Worm (Caenorhabditis elegans) whole organism, L4 larva: ENCODE measurements around the gene F36D3.16.

ENCODE experiments used
- Y75B8A.6 ChIP-seq: fragments of 200-800 bp; sonication (Bioruptor generic); IDR thresholded peaks from 2 replicates; pipeline ENCODE4 v1.3.6; 2022; ENCODE audit warnings: missing genetic modification reagents, missing genetic modification characterization, missing compliant biosample characterization
- ama-1 ChIP-seq: fragments of 150-350 bp; optimal IDR thresholded peaks from 2 replicates; lab custom pipeline; 2014; ENCODE audit warnings: inconsistent platforms, mixed read lengths
- ceh-20 ChIP-seq: fragments of 200-800 bp; sonication (Bioruptor generic); IDR thresholded peaks from 2 replicates; pipeline ENCODE4 v1.3.6; 2022; ENCODE audit warnings: missing genetic modification reagents, missing genetic modification characterization, missing compliant biosample characterization
- dmd-8 ChIP-seq: fragments of 200-800 bp; sonication (Bioruptor generic); IDR thresholded peaks from 2 replicates; pipeline ENCODE4 v1.3.6; 2022; ENCODE audit warnings: missing genetic modification characterization, missing compliant biosample characterization
- lin-29 ChIP-seq: fragments of 200-800 bp; sonication (Bioruptor generic); IDR thresholded peaks from 2 replicates; pipeline ENCODE4 v1.3.6; 2022; ENCODE audit warnings: missing genetic modification reagents, missing genetic modification characterization, missing compliant biosample characterization
- lin-39 ChIP-seq: fragments of 150-350 bp; optimal IDR thresholded peaks from 2 replicates; lab custom pipeline; 2014; ENCODE audit warnings: missing biosample characterization, missing genetic modification reagents, missing genetic modification characterization
- lsy-2 ChIP-seq, 2 experiments: fragments of 150-350 bp in 1 of 2; sonication (generic microtip) in 1 of 2; optimal IDR thresholded peaks; 2 replicates each; lab custom pipeline; 2014 to 2017; ENCODE audit warnings: missing biosample characterization in 2 of 2, missing genetic modification characterization in 2 of 2
- nhr-11 ChIP-seq: fragments of 150-350 bp; optimal IDR thresholded peaks from 2 replicates; lab custom pipeline; 2014; ENCODE audit warnings: missing biosample characterization, missing genetic modification characterization
- nhr-237 ChIP-seq: sonication (generic microtip); optimal IDR thresholded peaks from 2 replicates; lab custom pipeline; 2017; ENCODE audit warnings: missing biosample characterization, missing genetic modification characterization

ce11 chrV:16499006-16499405, 28.9 kb upstream of the F36D3.16 start, which contains the start of gene F36D3.1:
- no peak for TF ChIP-seq lin-29
- no peak for TF ChIP-seq ama-1 (lab: Kevin White, UChicago)
- TF ChIP-seq nhr-11 = no peak
- TF ChIP-seq nhr-237 (tag; lab: Kevin White, UChicago) = no peak
- TF ChIP-seq lsy-2 (tag; optimal IDR thresholded peaks at IDR 0.05; lab: Kevin White, UChicago) = no peak
- no peak for TF ChIP-seq ceh-20 (GFP tag; lab: Robert Waterston, UW)
- TF ChIP-seq lin-39 (tag; lab: Kevin White, UChicago) = no peak
- TF ChIP-seq dmd-8 = no peak
- no peak for TF ChIP-seq Y75B8A.6 (GFP tag; lab: Robert Waterston, UW)
